Worm (Caenorhabditis elegans) whole organism, mixed stage, embryonic: ENCODE measurements around the gene uba-1.

ENCODE experiments used
- drap-1 ChIP-seq: fragments of 200-800 bp; sonication (Bioruptor generic); optimal IDR thresholded peaks from 3 replicates; lab custom pipeline; 2018; ENCODE audit warnings: mild to moderate bottlenecking, missing genetic modification characterization, missing compliant biosample characterization
- elt-3 ChIP-seq: fragments of 150-350 bp; optimal IDR thresholded peaks from 2 replicates; lab custom pipeline; 2014; ENCODE audit warnings: missing biosample characterization, missing genetic modification characterization
- lin-13 ChIP-seq: fragments of 150-350 bp; optimal IDR thresholded peaks from 2 replicates; lab custom pipeline; 2014; ENCODE audit warnings: missing biosample characterization, missing genetic modification characterization
- lin-32 ChIP-seq: fragments of 200-800 bp; sonication (Bioruptor generic); optimal IDR thresholded peaks from 2 replicates; lab custom pipeline; 2018; ENCODE audit warnings: mild to moderate bottlenecking, missing genetic modification characterization, missing compliant biosample characterization
- mab-5 ChIP-seq: fragments of 150-350 bp; optimal IDR thresholded peaks from 2 replicates; lab custom pipeline; 2014; ENCODE audit warnings: missing biosample characterization, missing genetic modification characterization
- nhr-28 ChIP-seq: fragments of 150-350 bp; optimal IDR thresholded peaks from 2 replicates; lab custom pipeline; 2014; ENCODE audit warnings: missing biosample characterization, missing genetic modification characterization
- nhr-76 ChIP-seq: sonication (generic microtip); optimal IDR thresholded peaks from 2 replicates; lab custom pipeline; 2017; ENCODE audit warnings: missing biosample characterization, missing genetic modification characterization
- pha-4 ChIP-seq: fragments of 150-350 bp; optimal IDR thresholded peaks from 2 replicates; lab custom pipeline; 2018; ENCODE audit warnings: missing biosample characterization, missing genetic modification reagents, missing genetic modification characterization
- snpc-4 ChIP-seq: fragments of 150-350 bp; optimal IDR thresholded peaks from 2 replicates; lab custom pipeline; 2014; ENCODE audit warnings: missing biosample characterization, missing genetic modification characterization
- sptf-1 ChIP-seq: sonication (generic microtip); optimal IDR thresholded peaks from 2 replicates; lab custom pipeline; 2017; ENCODE audit warnings: mild to moderate bottlenecking, missing genetic modification characterization, moderate library complexity, missing compliant biosample characterization
- unc-39 ChIP-seq: fragments of 150-350 bp; optimal IDR thresholded peaks from 2 replicates; lab custom pipeline; 2014; ENCODE audit warnings: missing biosample characterization, missing genetic modification characterization
- unc-62 ChIP-seq: fragments of 150-350 bp; optimal IDR thresholded peaks from 2 replicates; lab custom pipeline; 2014; ENCODE audit warnings: missing biosample characterization, missing genetic modification reagents, missing genetic modification characterization
- ztf-11 ChIP-seq: fragments of 150-350 bp; optimal IDR thresholded peaks from 2 replicates; lab custom pipeline; 2014; ENCODE audit warnings: missing biosample characterization, missing genetic modification characterization

- TF ChIP-seq pha-4 (tag; lab: Kevin White, UChicago): no peak
- TF ChIP-seq unc-62 (GFP tag; lab: Kevin White, UChicago): no peak
- TF ChIP-seq unc-39 (tag; lab: Kevin White, UChicago): no peak
- TF ChIP-seq mab-5 (tag; lab: Kevin White, UChicago): no peak
- TF ChIP-seq ztf-11 (tag; lab: Kevin White, UChicago): no peak
- TF ChIP-seq drap-1 (GFP tag; lab: Kevin White, UChicago): no peak
- TF ChIP-seq nhr-76: no peak
- TF ChIP-seq snpc-4 (tag; lab: Kevin White, UChicago): no peak
- TF ChIP-seq lin-32 (GFP tag; lab: Kevin White, UChicago): no peak
- TF ChIP-seq lin-13: no peak
- no peak for TF ChIP-seq sptf-1 (tag; lab: Kevin White, UChicago)
- TF ChIP-seq nhr-28 (tag; lab: Kevin White, UChicago): no peak
- no peak for TF ChIP-seq elt-3 (tag; lab: Kevin White, UChicago)
Observed at ce11 chrIV:10021283-10021682, 26.5 kb upstream of the uba-1 start, which contains the start of gene F44D12.19.
